Worm (Caenorhabditis elegans) whole organism, young adult: ENCODE data around the gene flp-19.

Experiments used
- C06A6.2 ChIP-seq: fragments of 200-800 bp; sonication (Bioruptor generic); conservative IDR thresholded peaks from 2 replicates; pipeline ENCODE4 v1.3.6; 2022; ENCODE audit warnings: missing genetic modification characterization, missing compliant biosample characterization
- F49E8.2 ChIP-seq: sonication (generic microtip); optimal IDR thresholded peaks from 3 replicates; lab custom pipeline; 2017; ENCODE audit warnings: missing genetic modification characterization, mild to moderate bottlenecking, missing compliant biosample characterization, antibody characterized with exemption, moderate library complexity; ENCODE audit not compliant: insufficient read depth
- F57C9.4 ChIP-seq: sonication (generic microtip); optimal IDR thresholded peaks from 2 replicates; lab custom pipeline; 2017; ENCODE audit warnings: mild to moderate bottlenecking, missing genetic modification characterization, missing compliant biosample characterization
- K11D2.4 ChIP-seq: fragments of 200-800 bp; sonication (Bioruptor generic); IDR thresholded peaks from 2 replicates; pipeline ENCODE4 v1.3.6; 2022; ENCODE audit warnings: missing genetic modification reagents, missing genetic modification characterization, missing compliant biosample characterization
- K12H6.12 ChIP-seq: fragments of 200-800 bp; sonication (Bioruptor generic); optimal IDR thresholded peaks from 2 replicates; lab custom pipeline; 2018; ENCODE audit warnings: mild to moderate bottlenecking, missing genetic modification characterization, missing compliant biosample characterization
- Y67H2A.10 ChIP-seq: fragments of 200-800 bp; sonication (Bioruptor generic); conservative IDR thresholded peaks from 2 replicates; pipeline ENCODE4 v1.3.6; 2022; ENCODE audit warnings: missing genetic modification reagents, missing genetic modification characterization, missing compliant biosample characterization
- Y79H2A.3 ChIP-seq: fragments of 200-800 bp; sonication (Bioruptor generic); conservative IDR thresholded peaks from 2 replicates; pipeline ENCODE4 v1.3.6; 2022; ENCODE audit warnings: missing genetic modification reagents, missing genetic modification characterization, missing compliant biosample characterization
- akir-1 ChIP-seq: fragments of 200-800 bp; sonication (Bioruptor generic); optimal IDR thresholded peaks from 2 replicates; lab custom pipeline; 2018; ENCODE audit warnings: mild to moderate bottlenecking, missing genetic modification characterization, moderate library complexity, missing compliant biosample characterization
- atf-7 ChIP-seq: sonication (generic microtip); optimal IDR thresholded peaks from 2 replicates; lab custom pipeline; 2017; ENCODE audit warnings: mild to moderate bottlenecking, missing genetic modification characterization, missing compliant biosample characterization
- attf-3 ChIP-seq: fragments of 200-800 bp; sonication (Bioruptor generic); conservative IDR thresholded peaks from 2 replicates; pipeline ENCODE4 v1.3.6; 2022; ENCODE audit warnings: missing genetic modification reagents, missing genetic modification characterization, missing compliant biosample characterization
- cebp-1 ChIP-seq, 2 experiments: fragments of 200-800 bp in 1 of 2; sonication (Bioruptor generic) in 1 of 2; sonication (generic microtip) in 1 of 2; IDR thresholded peaks in 1 of 2; optimal IDR thresholded peaks in 1 of 2; 2 replicates each; pipeline versions ENCODE4 v1.3.6 to Lab custom; 2017 to 2022; ENCODE audit warnings: missing compliant biosample characterization in 2 of 2, missing genetic modification characterization in 2 of 2, mild to moderate bottlenecking in 1 of 2, missing genetic modification reagents in 1 of 2, moderate library complexity in 1 of 2
- ceh-27 ChIP-seq: fragments of 200-800 bp; sonication (Bioruptor generic); optimal IDR thresholded peaks from 2 replicates; lab custom pipeline; 2018; ENCODE audit warnings: mild to moderate bottlenecking, missing genetic modification characterization, moderate library complexity, missing compliant biosample characterization
- ceh-79 ChIP-seq: sonication (generic microtip); optimal IDR thresholded peaks from 2 replicates; lab custom pipeline; 2017; ENCODE audit warnings: mild to moderate bottlenecking, missing genetic modification characterization, missing compliant biosample characterization
- ceh-91 ChIP-seq: fragments of 200-800 bp; sonication (Bioruptor generic); IDR thresholded peaks from 2 replicates; pipeline ENCODE4 v1.3.6; 2022; ENCODE audit warnings: missing genetic modification reagents, missing genetic modification characterization, missing compliant biosample characterization
- chd-7 ChIP-seq: sonication (generic microtip); optimal IDR thresholded peaks from 2 replicates; lab custom pipeline; 2016; ENCODE audit warnings: mild to moderate bottlenecking, missing genetic modification characterization, moderate library complexity, missing compliant biosample characterization
- efl-1 ChIP-seq: fragments of 150-350 bp; optimal IDR thresholded peaks from 2 replicates; lab custom pipeline; 2014; ENCODE audit warnings: missing biosample characterization, missing genetic modification reagents, missing genetic modification characterization
- ekl-4 ChIP-seq: fragments of 200-800 bp; sonication (Bioruptor generic); IDR thresholded peaks from 2 replicates; pipeline ENCODE4 v1.3.6; 2022; ENCODE audit warnings: missing genetic modification reagents, missing genetic modification characterization, missing compliant biosample characterization
- hmg-20 ChIP-seq: fragments of 200-800 bp; sonication (Bioruptor generic); IDR thresholded peaks from 2 replicates; pipeline ENCODE4 v1.3.6; 2022; ENCODE audit warnings: missing genetic modification reagents, missing genetic modification characterization, missing compliant biosample characterization
- hrde-1 ChIP-seq: sonication (generic microtip); optimal IDR thresholded peaks from 2 replicates; lab custom pipeline; 2016; ENCODE audit warnings: missing genetic modification characterization, mild to moderate bottlenecking, missing compliant biosample characterization, moderate library complexity, missing genotype, missing genetic modification reagents, borderline replicate concordance
- lag-1 ChIP-seq: fragments of 200-800 bp; sonication (Bioruptor generic); IDR thresholded peaks from 2 replicates; pipeline ENCODE4 v1.3.6; 2022; ENCODE audit warnings: missing genetic modification reagents, missing genetic modification characterization, missing compliant biosample characterization
- nfyb-1 ChIP-seq: fragments of 200-800 bp; sonication (Bioruptor generic); IDR thresholded peaks from 2 replicates; pipeline ENCODE4 v1.3.6; 2022; ENCODE audit warnings: missing genetic modification reagents, missing genetic modification characterization, missing compliant biosample characterization
- nhr-179 ChIP-seq: sonication (generic microtip); optimal IDR thresholded peaks from 2 replicates; lab custom pipeline; 2016; ENCODE audit warnings: mild to moderate bottlenecking, missing genetic modification characterization, missing compliant biosample characterization
- nhr-27 ChIP-seq: fragments of 200-800 bp; sonication (Bioruptor generic); optimal IDR thresholded peaks from 2 replicates; lab custom pipeline; 2018; ENCODE audit warnings: mild to moderate bottlenecking, missing genetic modification characterization, moderate library complexity, missing compliant biosample characterization
- nhr-80 ChIP-seq: sonication (generic microtip); optimal IDR thresholded peaks from 2 replicates; lab custom pipeline; 2016; ENCODE audit warnings: missing genetic modification characterization, missing compliant biosample characterization
- nhr-90 ChIP-seq: sonication (generic microtip); optimal IDR thresholded peaks from 2 replicates; lab custom pipeline; 2016; ENCODE audit warnings: missing genotype, mild to moderate bottlenecking, missing genetic modification characterization, missing compliant biosample characterization
- repo-1 ChIP-seq: sonication (generic microtip); optimal IDR thresholded peaks from 2 replicates; lab custom pipeline; 2017; ENCODE audit warnings: mild to moderate bottlenecking, missing genetic modification characterization, missing compliant biosample characterization
- sea-2 ChIP-seq: fragments of 200-800 bp; sonication (Bioruptor generic); IDR thresholded peaks from 2 replicates; pipeline ENCODE4 v1.3.6; 2022; ENCODE audit warnings: missing genetic modification characterization, missing compliant biosample characterization
- snpc-3.4 ChIP-seq: sonication (generic microtip); optimal IDR thresholded peaks from 2 replicates; lab custom pipeline; 2017; ENCODE audit warnings: missing genetic modification characterization, mild to moderate bottlenecking, missing compliant biosample characterization, antibody characterized with exemption, moderate library complexity, missing genotype, missing genetic modification reagents
- snpc-4 ChIP-seq, 5 experiments: fragments of 150-350 bp in 1 of 5; sonication (generic microtip) in 4 of 5; optimal IDR thresholded peaks; 2 replicates each; lab custom pipeline; 2014 to 2018; ENCODE audit warnings: missing genetic modification characterization in 5 of 5, missing biosample characterization in 3 of 5, antibody characterized with exemption in 2 of 5, mild to moderate bottlenecking in 2 of 5, missing compliant biosample characterization in 2 of 5, missing genotype in 2 of 5, moderate library complexity in 2 of 5, missing genetic modification reagents in 1 of 5
- tbp1 ChIP-seq: fragments of 200-800 bp; sonication (Bioruptor generic); optimal IDR thresholded peaks from 2 replicates; lab custom pipeline; 2018; ENCODE audit warnings: mild to moderate bottlenecking, missing genetic modification characterization, missing compliant biosample characterization
- tbx-9 ChIP-seq: sonication (generic microtip); optimal IDR thresholded peaks from 2 replicates; lab custom pipeline; 2016; ENCODE audit warnings: borderline replicate concordance, missing genetic modification characterization, inconsistent platforms, missing compliant biosample characterization
- unc-62 ChIP-seq: fragments of 150-350 bp; optimal IDR thresholded peaks from 2 replicates; lab custom pipeline; 2014; ENCODE audit warnings: missing biosample characterization, missing genetic modification reagents, missing genetic modification characterization
- xnd-1 ChIP-seq: sonication (generic microtip); optimal IDR thresholded peaks from 2 replicates; lab custom pipeline; 2016; ENCODE audit warnings: missing genotype, missing genetic modification reagents, missing genetic modification characterization, missing compliant biosample characterization
- zfh-2 ChIP-seq: fragments of 200-800 bp; sonication (Bioruptor generic); conservative IDR thresholded peaks from 2 replicates; pipeline ENCODE4 v1.3.6; 2022; ENCODE audit warnings: missing genetic modification reagents, missing genetic modification characterization, missing compliant biosample characterization
- ztf-26 ChIP-seq: sonication (generic microtip); optimal IDR thresholded peaks from 2 replicates; lab custom pipeline; 2017; ENCODE audit warnings: missing genetic modification characterization, missing compliant biosample characterization
- ztf-28 ChIP-seq: fragments of 200-800 bp; sonication (Bioruptor generic); IDR thresholded peaks from 2 replicates; pipeline ENCODE4 v1.3.6; 2022; ENCODE audit warnings: missing genetic modification reagents, missing genetic modification characterization, missing compliant biosample characterization
- ztf-3 ChIP-seq: fragments of 200-800 bp; sonication (Bioruptor generic); optimal IDR thresholded peaks from 2 replicates; lab custom pipeline; 2018; ENCODE audit warnings: mild to moderate bottlenecking, missing genetic modification characterization, missing compliant biosample characterization
- ztf-6 ChIP-seq: fragments of 200-800 bp; sonication (Bioruptor generic); IDR thresholded peaks from 2 replicates; pipeline ENCODE4 v1.3.6; 2022; ENCODE audit warnings: missing genetic modification reagents, missing genetic modification characterization, missing compliant biosample characterization

Gene flp-19

ce11 chrX:10639403-10639812 is 34.9 kb downstream of the flp-19 start (continued):
- TF ChIP-seq efl-1 (GFP tag; lab: Kevin White, UChicago): no peak
- TF ChIP-seq Y79H2A.3 (GFP tag; lab: Robert Waterston, UW): no peak
- no peak for TF ChIP-seq nhr-179 (tag; lab: Kevin White, UChicago)
- no peak for TF ChIP-seq ceh-79
- no peak for TF ChIP-seq snpc-4 (GFP tag; optimal IDR thresholded peaks at IDR 0.05; lab: Kevin White, UChicago)
- peak in 1 of 4 experiments; percentile 19 for TF ChIP-seq snpc-4 (tag; optimal IDR thresholded peaks at IDR 0.05; lab: Kevin White, UChicago)
- no peak for TF ChIP-seq nhr-27 (tag; lab: Kevin White, UChicago)
- TF ChIP-seq nfyb-1 (GFP tag; lab: Robert Waterston, UW): no peak
- peak; percentile 89 for TF ChIP-seq atf-7
- no peak for TF ChIP-seq ztf-28
- no peak for TF ChIP-seq chd-7 (tag; lab: Kevin White, UChicago)
- no peak for TF ChIP-seq snpc-3.4 (tag; lab: Kevin White, UChicago)
- TF ChIP-seq C06A6.2 (GFP tag; lab: Robert Waterston, UW): no peak
- TF ChIP-seq ekl-4 (GFP tag; lab: Robert Waterston, UW): no peak
- TF ChIP-seq xnd-1: no peak
- TF ChIP-seq unc-62 (GFP tag; lab: Kevin White, UChicago): no peak
- TF ChIP-seq akir-1: no peak
- TF ChIP-seq tbp1 (GFP tag; lab: Kevin White, UChicago): peak; percentile 8
- no peak for TF ChIP-seq tbx-9 (tag; lab: Kevin White, UChicago)
- TF ChIP-seq ztf-6: no peak
- TF ChIP-seq attf-3 (GFP tag; lab: Robert Waterston, UW): no peak
- no peak for TF ChIP-seq K11D2.4
- TF ChIP-seq Y67H2A.10 (GFP tag; lab: Robert Waterston, UW): no peak
- TF ChIP-seq ceh-91: no peak
- no peak for TF ChIP-seq K12H6.12
- TF ChIP-seq ceh-27: no peak
- no peak for TF ChIP-seq F49E8.2 (tag; lab: Kevin White, UChicago)
- no peak for TF ChIP-seq repo-1 (tag; lab: Kevin White, UChicago)
- no peak for TF ChIP-seq sea-2 (GFP tag; lab: Robert Waterston, UW)
- no peak for TF ChIP-seq F57C9.4 (tag; lab: Kevin White, UChicago)
- TF ChIP-seq nhr-80 (tag; lab: Kevin White, UChicago): peak; percentile 94

ce11 chrX:10640578-10640977 is 36.1 kb downstream of the flp-19 start:
- TF ChIP-seq ztf-26 (tag; lab: Kevin White, UChicago): no peak
- peak; percentile 56; the same call in 1 of the 2 replicates for TF ChIP-seq cebp-1 (GFP tag; IDR thresholded peaks at IDR 0.05; lab: Robert Waterston, UW)
- peak; percentile 83 for TF ChIP-seq cebp-1 (tag; optimal IDR thresholded peaks at IDR 0.05; lab: Kevin White, UChicago)

ce11 chrX:10645148-10645547 is 40.7 kb downstream of the flp-19 start:
- TF ChIP-seq nhr-90 (tag; lab: Kevin White, UChicago): no peak
- peak; percentile 53 for TF ChIP-seq nhr-80 (tag; lab: Kevin White, UChicago)
- TF ChIP-seq, all 124 proteins: peak for 1

- no peak for TF ChIP-seq snpc-3.4 (tag; lab: Kevin White, UChicago)
- no peak for TF ChIP-seq ztf-3 (GFP tag; lab: Kevin White, UChicago)
- 0 out of 2 replicates have a peak, but pooled peaks have one; percentile 36 for TF ChIP-seq sea-2 (GFP tag; lab: Robert Waterston, UW)
- no peak for TF ChIP-seq hmg-20 (GFP tag; lab: Robert Waterston, UW)
- TF ChIP-seq ceh-91: no peak
- TF ChIP-seq tbp1 (GFP tag; lab: Kevin White, UChicago): no peak
- TF ChIP-seq zfh-2: peak; percentile 68
- TF ChIP-seq nfyb-1 (GFP tag; lab: Robert Waterston, UW): no peak
- TF ChIP-seq hrde-1 (tag; lab: Kevin White, UChicago): no peak
- TF ChIP-seq lag-1 (GFP tag; lab: Robert Waterston, UW): 0 out of 2 replicates have a peak, but pooled peaks have one; percentile 42
- TF ChIP-seq chd-7 (tag; lab: Kevin White, UChicago): no peak
- no peak for TF ChIP-seq nhr-80 (tag; lab: Kevin White, UChicago)
- TF ChIP-seq Y79H2A.3 (GFP tag; lab: Robert Waterston, UW): no peak
These were observed 43.2 kb downstream of the flp-19 start for ce11 chrX:10647590-10648105.
